Fruit fly (Drosophila melanogaster) whole organism, pupa: ENCODE data around the gene CkIIalpha-i3.

Experiments
- CG10348 ChIP-seq: fragments of 200-800 bp; sonication (Bioruptor generic); IDR thresholded peaks from 2 replicates; pipeline ENCODE4 v1.3.6; 2022; ENCODE audit warnings: missing biosample characterization, missing genetic modification characterization
- EcR ChIP-seq: fragments of 200-800 bp; sonication (Bioruptor generic); optimal IDR thresholded peaks from 3 replicates; lab custom pipeline; 2019; ENCODE audit warnings: missing biosample characterization, missing genetic modification characterization, mild to moderate bottlenecking, moderate library complexity, missing genetic modification reagents
- Pif1B ChIP-seq: fragments of 200-800 bp; sonication (Bioruptor generic); optimal IDR thresholded peaks from 3 replicates; lab custom pipeline; 2016; ENCODE audit warnings: missing biosample characterization, missing genetic modification characterization
- Snoo ChIP-seq: fragments of 200-800 bp; sonication (Bioruptor generic); optimal IDR thresholded peaks from 3 replicates; lab custom pipeline; 2017; ENCODE audit warnings: missing biosample characterization, mild to moderate bottlenecking, missing genetic modification characterization, inconsistent platforms
- fd96Ca ChIP-seq: fragments of 200-800 bp; sonication (Bioruptor generic); IDR thresholded peaks from 3 replicates; pipeline ENCODE4 v1.3.6; 2022; ENCODE audit warnings: missing biosample characterization, missing genetic modification characterization

DNA sequence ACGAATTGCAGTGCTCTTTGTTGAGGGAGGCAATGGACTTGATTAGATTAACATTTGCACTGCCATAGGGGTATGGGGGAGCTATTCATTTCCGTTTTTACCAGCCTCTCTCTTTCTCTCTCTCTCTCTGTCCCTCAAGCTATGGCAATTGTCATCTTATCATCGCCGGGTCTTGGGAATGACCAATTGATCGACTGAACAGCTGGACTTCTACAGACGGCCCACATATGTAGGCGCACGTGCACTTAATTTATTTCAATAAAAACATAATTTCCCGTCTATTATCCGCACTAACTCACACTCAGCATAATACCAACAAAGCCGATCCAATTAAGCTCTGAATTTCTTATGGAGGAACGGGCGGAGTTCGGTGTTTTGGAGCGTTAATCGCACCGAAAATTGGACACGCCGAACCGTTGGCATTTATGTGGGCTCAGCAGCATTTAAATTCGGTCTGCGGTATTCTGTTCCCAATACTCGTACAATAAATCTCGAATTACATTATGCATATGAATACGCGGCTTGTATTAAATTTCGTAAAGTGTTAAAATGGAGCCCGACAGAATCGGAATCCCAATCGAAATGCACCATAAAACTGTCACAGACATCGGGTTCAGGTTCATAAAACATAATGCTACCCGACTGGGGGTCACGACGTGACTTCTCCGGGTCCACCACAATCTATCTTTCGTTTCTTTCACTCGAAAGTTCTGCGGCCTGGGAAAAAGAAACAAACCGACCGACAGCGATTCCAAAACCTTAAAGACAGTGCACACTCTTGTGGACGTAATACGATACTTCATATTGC lies 13.5 kb upstream of the CkIIalpha-i3 start:
- TF ChIP-seq CG10348 (GFP tag; lab: Robert Waterston, UW) = no peak
- TF ChIP-seq Snoo (tag; lab: Kevin White, UChicago) = no peak
- TF ChIP-seq EcR (GFP tag; lab: Kevin White, UChicago) = no peak
- TF ChIP-seq fd96Ca = no peak
- no peak for TF ChIP-seq Pif1B (GFP tag; lab: Kevin White, UChicago)
